Worm (Caenorhabditis elegans) whole organism, L2 larva: ENCODE measurements around the gene srh-287.

Experiments
- C34F6.9 ChIP-seq: fragments of 150-350 bp; optimal IDR thresholded peaks from 2 replicates; lab custom pipeline; 2014; ENCODE audit warnings: missing biosample characterization, missing genetic modification characterization
- F13H6.1 ChIP-seq: sonication (generic microtip); optimal IDR thresholded peaks from 2 replicates; lab custom pipeline; 2016; ENCODE audit warnings: missing genetic modification characterization, missing compliant biosample characterization
- R02D3.7 ChIP-seq: fragments of 150-350 bp; optimal IDR thresholded peaks from 2 replicates; lab custom pipeline; 2014; ENCODE audit warnings: missing biosample characterization, missing genetic modification characterization
- ZK546.5 ChIP-seq: sonication (generic microtip); optimal IDR thresholded peaks from 2 replicates; lab custom pipeline; 2017; ENCODE audit warnings: missing biosample characterization, missing genetic modification characterization
- alr-1 ChIP-seq: fragments of 150-350 bp; optimal IDR thresholded peaks from 2 replicates; lab custom pipeline; 2014; ENCODE audit warnings: missing biosample characterization, missing genetic modification characterization
- aly-2 ChIP-seq: fragments of 150-350 bp; optimal IDR thresholded peaks from 2 replicates; lab custom pipeline; 2014; ENCODE audit warnings: missing biosample characterization, missing genetic modification characterization
- ceh-16 ChIP-seq: fragments of 150-350 bp; optimal IDR thresholded peaks from 2 replicates; lab custom pipeline; 2014; ENCODE audit warnings: missing biosample characterization, missing genetic modification characterization
- ceh-82 ChIP-seq: fragments of 150-350 bp; optimal IDR thresholded peaks from 2 replicates; lab custom pipeline; 2014; ENCODE audit warnings: missing biosample characterization, missing genetic modification characterization
- crh-2 ChIP-seq: sonication (generic microtip); optimal IDR thresholded peaks from 2 replicates; lab custom pipeline; 2017; ENCODE audit warnings: missing biosample characterization, missing genetic modification characterization
- egl-27 ChIP-seq: sonication (generic microtip); optimal IDR thresholded peaks from 3 replicates; lab custom pipeline; 2017; ENCODE audit warnings: missing biosample characterization, missing genetic modification reagents, missing genetic modification characterization
- elt-1 ChIP-seq: fragments of 150-350 bp; optimal IDR thresholded peaks from 2 replicates; lab custom pipeline; 2014; ENCODE audit warnings: missing biosample characterization, missing genetic modification characterization
- elt-3 ChIP-seq: sonication (generic microtip); optimal IDR thresholded peaks from 2 replicates; lab custom pipeline; 2017; ENCODE audit warnings: missing biosample characterization, missing genetic modification characterization
- fos-1 ChIP-seq: fragments of 150-350 bp; optimal IDR thresholded peaks from 2 replicates; lab custom pipeline; 2014; ENCODE audit warnings: missing biosample characterization, missing genetic modification characterization
- lin-39 ChIP-seq: fragments of 150-350 bp; optimal IDR thresholded peaks from 2 replicates; lab custom pipeline; 2014; ENCODE audit warnings: missing biosample characterization, missing genetic modification reagents, missing genetic modification characterization
- lsy-2 ChIP-seq, 2 experiments: fragments of 150-350 bp in 1 of 2; sonication (generic microtip) in 1 of 2; optimal IDR thresholded peaks; 2 replicates each; lab custom pipeline; 2014 to 2017; ENCODE audit warnings: missing biosample characterization in 2 of 2, missing genetic modification characterization in 2 of 2
- mab-5 ChIP-seq: fragments of 150-350 bp; optimal IDR thresholded peaks from 2 replicates; lab custom pipeline; 2014; ENCODE audit warnings: missing biosample characterization, missing genetic modification characterization
- mbf-1 ChIP-seq: sonication (generic microtip); optimal IDR thresholded peaks from 2 replicates; lab custom pipeline; 2017; ENCODE audit warnings: missing biosample characterization, missing genetic modification characterization
- mdl-1 ChIP-seq, 2 experiments: fragments of 150-350 bp in 1 of 2; sonication (generic microtip) in 1 of 2; optimal IDR thresholded peaks; 2 replicates each; lab custom pipeline; 2017; ENCODE audit warnings: missing biosample characterization in 2 of 2, missing genetic modification characterization in 2 of 2
- nhr-12 ChIP-seq: fragments of 150-350 bp; optimal IDR thresholded peaks from 2 replicates; lab custom pipeline; 2014; ENCODE audit warnings: missing biosample characterization, missing genetic modification characterization
- nhr-129 ChIP-seq: fragments of 150-350 bp; optimal IDR thresholded peaks from 2 replicates; lab custom pipeline; 2014; ENCODE audit warnings: missing biosample characterization, missing genetic modification characterization
- nhr-237 ChIP-seq: fragments of 150-350 bp; optimal IDR thresholded peaks from 2 replicates; lab custom pipeline; 2014; ENCODE audit warnings: missing biosample characterization, missing genetic modification characterization
- nhr-25 ChIP-seq: fragments of 150-350 bp; sonication (generic microtip); optimal IDR thresholded peaks from 3 replicates; lab custom pipeline; 2014; ENCODE audit warnings: missing biosample characterization, missing genetic modification characterization
- peb-1 ChIP-seq: fragments of 150-350 bp; optimal IDR thresholded peaks from 2 replicates; lab custom pipeline; 2014; ENCODE audit warnings: missing biosample characterization, missing genetic modification characterization
- sem-4 ChIP-seq: fragments of 150-350 bp; optimal IDR thresholded peaks from 2 replicates; lab custom pipeline; 2014; ENCODE audit warnings: missing biosample characterization, missing genetic modification reagents, missing genetic modification characterization
- skn-1 ChIP-seq: sonication (generic microtip); optimal IDR thresholded peaks from 2 replicates; lab custom pipeline; 2017; ENCODE audit warnings: missing biosample characterization, missing genetic modification characterization
- sma-3 ChIP-seq: sonication (generic microtip); optimal IDR thresholded peaks from 2 replicates; lab custom pipeline; 2016; ENCODE audit warnings: missing genetic modification reagents, missing genetic modification characterization, missing compliant biosample characterization
- snpc-4 ChIP-seq: fragments of 150-350 bp; optimal IDR thresholded peaks from 2 replicates; lab custom pipeline; 2014; ENCODE audit warnings: missing biosample characterization, missing genetic modification characterization
- unc-39 ChIP-seq: fragments of 150-350 bp; optimal IDR thresholded peaks from 2 replicates; lab custom pipeline; 2014; ENCODE audit warnings: missing biosample characterization, missing genetic modification characterization
- unc-55 ChIP-seq: fragments of 150-350 bp; sonication (generic microtip); optimal IDR thresholded peaks from 3 replicates; lab custom pipeline; 2014; ENCODE audit warnings: missing biosample characterization, missing genetic modification reagents, missing genetic modification characterization
- unc-62 ChIP-seq: fragments of 150-350 bp; optimal IDR thresholded peaks from 2 replicates; lab custom pipeline; 2014; ENCODE audit warnings: missing biosample characterization, missing genetic modification reagents, missing genetic modification characterization
- zag-1 ChIP-seq: fragments of 150-350 bp; optimal IDR thresholded peaks from 2 replicates; lab custom pipeline; 2014; ENCODE audit warnings: missing biosample characterization, missing genetic modification characterization
- ztf-1 ChIP-seq: fragments of 200-800 bp; sonication (Bioruptor generic); conservative IDR thresholded peaks from 2 replicates; pipeline ENCODE4 v1.3.6; 2022; ENCODE audit warnings: missing genetic modification characterization, missing compliant biosample characterization
- ztf-11 ChIP-seq: sonication (generic microtip); optimal IDR thresholded peaks from 2 replicates; lab custom pipeline; 2017; ENCODE audit warnings: missing biosample characterization, missing genetic modification characterization
- ztf-4 ChIP-seq: fragments of 150-350 bp; optimal IDR thresholded peaks from 2 replicates; lab custom pipeline; 2014; ENCODE audit warnings: missing biosample characterization, missing genetic modification characterization

srh-287 gene

DNA sequence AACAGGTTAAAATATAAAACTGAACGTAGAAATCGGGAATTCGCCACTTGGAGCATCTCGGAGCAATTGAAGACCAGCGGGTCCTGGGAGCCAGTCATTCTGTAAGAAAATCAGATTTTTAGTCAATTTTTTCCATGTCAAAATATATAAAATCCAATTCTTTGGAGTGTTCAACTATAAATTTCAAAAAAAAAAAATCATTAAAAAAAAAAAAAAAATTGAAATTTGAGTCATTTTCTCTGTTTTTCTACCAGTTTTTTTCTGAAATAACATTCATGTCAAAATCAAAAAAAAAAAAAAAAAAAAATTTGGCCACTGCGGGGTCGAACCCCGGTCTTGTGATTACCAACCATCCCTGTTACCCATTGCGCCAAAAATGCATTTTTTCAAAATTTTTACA, 17.1 kb upstream of the srh-287 start, which contains the start of gene srab-12:
TSS of gene srab-12 (minus strand) at position 101 of the 400 bp plus-strand sequence.
- TF ChIP-seq alr-1 (no peak), lsy-2 (tag; optimal IDR thresholded peaks at IDR 0.05; lab: Kevin White, UChicago) (no peak)

DNA sequence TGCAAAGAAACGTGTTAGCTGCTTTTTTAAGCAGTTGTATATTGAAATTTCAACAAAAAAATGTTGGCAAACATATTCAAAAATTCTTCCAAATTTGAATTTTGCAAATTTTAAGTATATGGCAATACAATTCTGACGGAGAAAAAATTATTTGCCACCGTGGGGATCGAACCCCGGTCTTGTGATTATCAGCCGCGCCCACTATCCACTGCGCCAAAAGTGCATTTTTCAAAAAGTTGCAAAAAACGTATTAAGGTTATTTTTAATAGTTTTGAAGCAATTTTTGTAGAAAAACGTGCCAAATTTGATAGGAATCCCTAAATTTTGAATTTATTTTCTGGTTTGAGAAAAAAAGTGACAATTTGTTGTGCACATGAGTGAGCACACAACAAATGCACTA, 16.3 kb upstream of the srh-287 start:
- no peak for TF ChIP-seq unc-62 (GFP tag; lab: Kevin White, UChicago)
- TF ChIP-seq elt-1, result no peak
- TF ChIP-seq unc-55 (GFP tag; lab: Kevin White, UChicago), result no peak
- TF ChIP-seq fos-1 (tag; lab: Kevin White, UChicago), result no peak
- no peak for TF ChIP-seq ZK546.5 (tag; lab: Kevin White, UChicago)
- TF ChIP-seq lsy-2 (tag; optimal IDR thresholded peaks at IDR 0.05; lab: Kevin White, UChicago), result no peak
- TF ChIP-seq egl-27 (tag; lab: Kevin White, UChicago), result no peak
- TF ChIP-seq skn-1 (tag; lab: Kevin White, UChicago), result no peak
- TF ChIP-seq elt-3 (tag; lab: Kevin White, UChicago), result no peak
- TF ChIP-seq crh-2, result no peak

DNA sequence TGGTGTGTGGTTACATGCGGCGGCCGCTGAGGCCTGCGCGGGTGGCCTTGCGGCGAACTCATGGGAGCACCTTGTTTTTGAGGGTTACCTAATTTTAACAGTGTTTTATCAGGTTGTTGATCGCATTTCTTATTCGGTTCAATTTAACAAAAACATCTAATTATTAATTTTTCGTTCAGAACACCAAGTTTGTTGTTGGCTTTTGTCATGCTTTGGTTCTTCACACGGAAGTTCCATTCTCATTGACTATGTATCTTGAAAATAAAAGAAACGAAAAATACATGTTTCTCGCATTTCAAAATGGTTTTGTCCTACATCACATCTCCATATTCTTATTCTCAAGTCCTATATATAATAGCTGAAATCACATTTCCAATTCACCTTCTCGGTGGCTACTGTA, 10.4 kb upstream of the srh-287 start, which contains the start of gene srh-290:
TSS of gene srh-290 (plus strand) at position 301 of the 400 bp plus-strand sequence.
- TF ChIP-seq nhr-25 (tag; lab: Kevin White, UChicago) (no peak), nhr-237 (no peak)

DNA sequence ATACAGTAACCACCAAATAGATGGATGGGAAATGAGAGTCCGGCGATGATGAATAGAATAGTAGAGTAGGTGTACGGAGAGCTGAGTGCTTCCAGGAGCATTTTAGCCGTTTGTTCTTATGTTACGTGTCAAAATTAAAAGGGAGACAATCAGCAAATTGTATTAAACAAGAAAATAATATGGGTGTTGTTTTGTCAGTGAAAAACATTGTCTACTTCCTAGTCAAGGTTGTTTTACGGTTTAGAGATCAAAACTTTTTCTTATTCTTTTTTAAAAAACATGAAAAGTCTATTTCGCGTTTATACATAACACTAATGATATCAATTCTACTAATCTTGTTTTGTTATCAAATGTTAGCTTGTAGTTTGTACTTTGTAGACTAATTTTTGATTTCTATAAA, 6.7 kb upstream of the srh-287 start, which contains the start of gene srh-289:
TSS of gene srh-289 (minus strand) at position 101 of the 400 bp plus-strand sequence.
- TF ChIP-seq ztf-4 (tag; lab: Kevin White, UChicago) (no peak), mab-5 (no peak), F13H6.1 (no peak), elt-3 (tag; lab: Kevin White, UChicago) (no peak), skn-1 (tag; lab: Kevin White, UChicago) (no peak), nhr-12 (tag; lab: Kevin White, UChicago) (no peak), ztf-1 (GFP tag; lab: Robert Waterston, UW) (no peak), zag-1 (tag; lab: Kevin White, UChicago) (no peak), mdl-1 (tag; optimal IDR thresholded peaks at IDR 0.05; lab: Kevin White, UChicago) (no peak), fos-1 (tag; lab: Kevin White, UChicago) (no peak), elt-1 (no peak), aly-2 (tag; lab: Kevin White, UChicago) (no peak), ztf-11 (tag; lab: Kevin White, UChicago) (no peak)

DNA sequence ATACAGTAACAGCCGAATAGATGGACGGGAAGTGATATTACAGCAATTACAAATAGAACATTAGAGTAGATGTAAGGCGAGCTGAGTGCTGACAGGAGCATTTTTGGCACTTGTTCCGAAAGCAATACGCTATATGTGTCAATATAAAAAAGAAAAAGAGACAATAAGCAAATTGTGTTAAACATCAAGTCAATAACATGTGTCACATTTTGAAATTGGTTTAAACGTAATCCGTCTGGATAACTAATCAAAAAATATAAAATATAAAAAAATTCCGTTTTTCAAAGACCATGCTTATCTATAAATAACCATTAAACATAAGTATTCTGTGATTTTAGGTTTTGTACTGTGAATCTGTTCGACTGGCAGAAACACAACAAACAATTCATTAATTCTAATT, 5.0 kb upstream of the srh-287 start, which contains the start of gene srh-288:
TSS of gene srh-288 (minus strand) at position 101 of the 400 bp plus-strand sequence.
- no peak for TF ChIP-seq ztf-11 (tag; lab: Kevin White, UChicago)
- no peak for TF ChIP-seq mbf-1 (tag; lab: Kevin White, UChicago)
- no peak for TF ChIP-seq fos-1 (tag; lab: Kevin White, UChicago)
- TF ChIP-seq peb-1 (tag; lab: Kevin White, UChicago), result no peak
- TF ChIP-seq nhr-237, result no peak
- no peak for TF ChIP-seq crh-2
- TF ChIP-seq ZK546.5 (tag; lab: Kevin White, UChicago), result no peak
- no peak for TF ChIP-seq nhr-12 (tag; lab: Kevin White, UChicago)

DNA sequence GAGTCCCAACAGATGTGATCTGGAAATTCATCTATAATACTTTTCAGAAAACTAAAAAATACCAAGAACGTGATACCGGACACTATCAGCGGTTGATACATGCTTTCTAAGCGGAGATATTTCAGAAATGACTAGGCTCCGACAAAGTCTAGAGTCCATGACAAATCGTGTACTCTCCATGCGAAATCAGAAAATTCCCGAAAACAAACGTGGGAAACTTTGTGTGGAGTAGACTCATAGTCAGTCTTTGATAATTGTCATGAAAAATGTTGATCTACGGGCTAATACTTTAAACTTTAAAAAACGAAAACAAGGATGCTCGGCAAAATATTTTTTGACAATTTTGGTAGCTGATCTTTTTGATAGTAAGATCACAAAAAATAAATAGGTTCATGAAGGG, 1.8 kb upstream of the srh-287 start, which contains the start of gene srx-18:
TSS of gene srx-18 (minus strand) at position 101 of the 400 bp plus-strand sequence.
- TF ChIP-seq aly-2 (tag; lab: Kevin White, UChicago), result no peak
- TF ChIP-seq ceh-16 (tag; lab: Kevin White, UChicago), result no peak
- no peak for TF ChIP-seq nhr-237
- TF ChIP-seq fos-1 (tag; lab: Kevin White, UChicago), result no peak
- TF ChIP-seq crh-2, result no peak
- no peak for TF ChIP-seq lin-39 (tag; lab: Kevin White, UChicago)
- no peak for TF ChIP-seq sem-4 (tag; lab: Kevin White, UChicago)
- TF ChIP-seq C34F6.9 (tag; lab: Kevin White, UChicago), result no peak
- no peak for TF ChIP-seq unc-62 (GFP tag; lab: Kevin White, UChicago)
- TF ChIP-seq ztf-1 (GFP tag; lab: Robert Waterston, UW), result no peak
- no peak for TF ChIP-seq elt-3 (tag; lab: Kevin White, UChicago)
- no peak for TF ChIP-seq sma-3 (GFP tag; lab: Kevin White, UChicago)
- no peak for TF ChIP-seq ceh-82 (tag; lab: Kevin White, UChicago)
- no peak for TF ChIP-seq mbf-1 (tag; lab: Kevin White, UChicago)
- no peak for TF ChIP-seq nhr-12 (tag; lab: Kevin White, UChicago)
- TF ChIP-seq nhr-129 (tag; lab: Kevin White, UChicago), result no peak
- TF ChIP-seq snpc-4 (tag; lab: Kevin White, UChicago), result no peak
- TF ChIP-seq R02D3.7 (tag; lab: Kevin White, UChicago), result no peak
- no peak for TF ChIP-seq unc-39
